Fruit fly (Drosophila melanogaster) whole organism, pupa: ENCODE results near the gene CG14455.

Experiments used
- CG12605 ChIP-seq: fragments of 200-800 bp; sonication (Bioruptor generic); IDR thresholded peaks from 2 replicates; pipeline ENCODE4 v1.3.6; 2022; ENCODE audit warnings: missing biosample characterization, missing genetic modification characterization
- CG14655 ChIP-seq: fragments of 200-800 bp; sonication (Bioruptor generic); optimal IDR thresholded peaks from 3 replicates; lab custom pipeline; 2017; ENCODE audit warnings: mild to moderate bottlenecking, missing biosample characterization, missing genetic modification reagents, missing genetic modification characterization
- CG34367 ChIP-seq: fragments of 200-800 bp; sonication (Bioruptor generic); optimal IDR thresholded peaks from 2 replicates; lab custom pipeline; 2018; ENCODE audit warnings: missing biosample characterization, mild to moderate bottlenecking, missing genetic modification characterization

DNA sequence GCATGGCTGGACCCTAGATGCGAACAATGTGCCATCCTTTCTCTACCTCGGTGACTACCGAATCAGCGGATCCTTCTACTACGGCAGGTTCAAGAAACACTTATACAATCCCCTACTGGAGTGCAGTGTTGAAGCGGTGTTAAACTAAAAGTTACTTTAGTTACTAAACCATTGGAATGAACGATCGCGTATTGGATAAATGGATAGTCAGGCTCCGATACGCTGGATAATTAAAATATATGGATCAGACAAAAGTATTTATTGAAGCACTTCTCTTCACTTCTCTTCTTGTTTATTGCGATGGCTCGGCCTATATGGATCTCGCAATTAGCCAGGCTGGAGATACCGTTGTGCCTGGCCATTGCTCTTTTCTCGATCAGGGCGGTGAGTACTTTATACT, 38.5 kb downstream of the CG14455 start, which contains the start of gene CG33770:
- no peak for TF ChIP-seq CG34367 (tag; lab: Kevin White, UChicago)
- no peak for TF ChIP-seq CG12605
- TF ChIP-seq CG14655 (GFP tag; lab: Kevin White, UChicago), result no peak
